Worm (Caenorhabditis elegans) whole organism, early embryonic: ENCODE data around the gene pxl-1.

Source experiments
- B0310.2 ChIP-seq: sonication (generic microtip); optimal IDR thresholded peaks from 2 replicates; lab custom pipeline; 2016; ENCODE audit warnings: mild to moderate bottlenecking, missing genetic modification characterization, missing compliant biosample characterization
- F13C5.2 ChIP-seq: sonication (generic microtip); optimal IDR thresholded peaks from 2 replicates; lab custom pipeline; 2017; ENCODE audit warnings: mild to moderate bottlenecking, missing genetic modification characterization, inconsistent platforms, missing compliant biosample characterization
- aly-1 ChIP-seq: sonication (generic microtip); optimal IDR thresholded peaks from 2 replicates; lab custom pipeline; 2016; ENCODE audit warnings: missing genetic modification characterization, missing compliant biosample characterization
- ama-1 ChIP-seq: fragments of 150-350 bp; optimal IDR thresholded peaks from 2 replicates; lab custom pipeline; 2014
- flt-1 ChIP-seq: fragments of 200-800 bp; sonication (Bioruptor generic); IDR thresholded peaks from 2 replicates; pipeline ENCODE4 v1.3.6; 2022; ENCODE audit warnings: missing genetic modification characterization, missing compliant biosample characterization
- hmg-4 ChIP-seq: fragments of 200-800 bp; sonication (Bioruptor generic); optimal IDR thresholded peaks from 2 replicates; lab custom pipeline; 2018; ENCODE audit warnings: mild to moderate bottlenecking, missing genetic modification characterization, missing compliant biosample characterization
- hnd-1 ChIP-seq: sonication (generic microtip); optimal IDR thresholded peaks from 2 replicates; lab custom pipeline; 2016; ENCODE audit warnings: missing genetic modification characterization, missing compliant biosample characterization
- pes-1 ChIP-seq: fragments of 200-800 bp; sonication (Bioruptor generic); IDR thresholded peaks from 2 replicates; pipeline ENCODE4 v1.3.6; 2022; ENCODE audit warnings: missing genetic modification reagents, missing genetic modification characterization, missing compliant biosample characterization
- scrt-1 ChIP-seq: fragments of 200-800 bp; sonication (Bioruptor generic); IDR thresholded peaks from 2 replicates; pipeline ENCODE4 v1.3.6; 2022; ENCODE audit warnings: missing genetic modification characterization, missing compliant biosample characterization
- sea-1 ChIP-seq: fragments of 200-800 bp; sonication (Bioruptor generic); conservative IDR thresholded peaks from 2 replicates; pipeline ENCODE4 v1.3.6; 2022; ENCODE audit warnings: missing genetic modification characterization, missing compliant biosample characterization
- tbx-11 ChIP-seq: fragments of 200-800 bp; sonication (Bioruptor generic); IDR thresholded peaks from 2 replicates; pipeline ENCODE4 v1.3.6; 2022; ENCODE audit warnings: missing genetic modification characterization, missing compliant biosample characterization

DNA sequence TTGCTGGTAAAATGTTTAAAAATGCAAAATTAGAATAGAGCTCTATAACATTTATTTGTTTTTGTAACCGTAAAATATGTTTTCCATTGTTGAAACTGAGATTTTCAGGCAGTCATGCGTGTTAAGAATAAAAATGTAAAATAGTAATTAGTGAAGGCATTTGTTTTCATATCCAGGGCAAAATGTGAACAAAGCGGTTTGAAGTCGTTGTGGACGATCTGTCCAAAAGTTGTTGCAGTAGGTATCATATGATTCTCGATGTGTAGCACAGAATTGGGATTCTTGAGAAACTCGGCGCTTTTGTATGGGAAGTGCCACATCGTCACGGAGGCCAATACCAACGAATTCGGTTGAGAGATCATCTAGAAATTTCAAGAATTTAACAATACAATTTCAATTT lies 13.5 kb downstream of the pxl-1 start:
- TF ChIP-seq ama-1 (lab: Kevin White, UChicago) (peak; percentile 14), hnd-1 (tag; lab: Kevin White, UChicago) (no peak), tbx-11 (GFP tag; lab: Robert Waterston, UW) (no peak), flt-1 (GFP tag; lab: Robert Waterston, UW) (no peak), scrt-1 (GFP tag; lab: Robert Waterston, UW) (no peak), hmg-4 (GFP tag; lab: Kevin White, UChicago) (no peak), F13C5.2 (tag; lab: Kevin White, UChicago) (no peak), sea-1 (GFP tag; lab: Robert Waterston, UW) (no peak), B0310.2 (tag; lab: Kevin White, UChicago) (no peak), pes-1 (GFP tag; lab: Robert Waterston, UW) (no peak), aly-1 (no peak)
